Worm (Caenorhabditis elegans) whole organism, late embryonic: ENCODE data around the gene ccch-1.

Experiments used
- C08G9.2 ChIP-seq: sonication (generic microtip); optimal IDR thresholded peaks from 2 replicates; lab custom pipeline; 2016; ENCODE audit warnings: mild to moderate bottlenecking, missing genetic modification characterization, moderate library complexity, missing compliant biosample characterization
- C38D4.7 ChIP-seq: fragments of 200-800 bp; sonication (Bioruptor generic); optimal IDR thresholded peaks from 2 replicates; lab custom pipeline; 2018; ENCODE audit warnings: mild to moderate bottlenecking, missing genetic modification characterization, moderate library complexity, missing compliant biosample characterization
- ceh-14 ChIP-seq: sonication (generic microtip); optimal IDR thresholded peaks from 2 replicates; lab custom pipeline; 2016; ENCODE audit warnings: missing genotype, missing genetic modification characterization, missing compliant biosample characterization
- ceh-18 ChIP-seq: sonication (generic microtip); optimal IDR thresholded peaks from 2 replicates; lab custom pipeline; 2016; ENCODE audit warnings: missing genetic modification characterization, missing compliant biosample characterization
- ceh-19 ChIP-seq: fragments of 200-800 bp; sonication (Bioruptor generic); optimal IDR thresholded peaks from 2 replicates; lab custom pipeline; 2018; ENCODE audit warnings: mild to moderate bottlenecking, missing genetic modification characterization, missing compliant biosample characterization
- ceh-30 ChIP-seq: fragments of 150-350 bp; optimal IDR thresholded peaks from 2 replicates; lab custom pipeline; 2014; ENCODE audit warnings: missing biosample characterization, missing genetic modification characterization
- ceh-34 ChIP-seq: sonication (generic microtip); optimal IDR thresholded peaks from 2 replicates; lab custom pipeline; 2016; ENCODE audit warnings: mild to moderate bottlenecking, missing genetic modification characterization, missing compliant biosample characterization
- ceh-45 ChIP-seq: fragments of 200-800 bp; sonication (Bioruptor generic); IDR thresholded peaks from 2 replicates; pipeline ENCODE4 v1.3.6; 2022; ENCODE audit warnings: missing genetic modification reagents, missing genetic modification characterization, missing compliant biosample characterization
- ceh-48 ChIP-seq: sonication (generic microtip); optimal IDR thresholded peaks from 2 replicates; lab custom pipeline; 2016; ENCODE audit warnings: missing genetic modification characterization, inconsistent platforms, missing compliant biosample characterization
- che-1 ChIP-seq: sonication (generic microtip); optimal IDR thresholded peaks from 2 replicates; lab custom pipeline; 2016; ENCODE audit warnings: mild to moderate bottlenecking, missing genetic modification characterization, missing compliant biosample characterization
- dmd-4 ChIP-seq: sonication (generic microtip); optimal IDR thresholded peaks from 2 replicates; lab custom pipeline; 2016; ENCODE audit warnings: borderline replicate concordance, missing genetic modification characterization, missing compliant biosample characterization
- dve-1 ChIP-seq: sonication (generic microtip); optimal IDR thresholded peaks from 2 replicates; lab custom pipeline; 2017; ENCODE audit warnings: antibody characterized with exemption, mild to moderate bottlenecking, missing genetic modification characterization, missing compliant biosample characterization
- elt-4 ChIP-seq: sonication (generic microtip); optimal IDR thresholded peaks from 2 replicates; lab custom pipeline; 2016; ENCODE audit warnings: missing genetic modification characterization, missing compliant biosample characterization
- fax-1 ChIP-seq: sonication (generic microtip); optimal IDR thresholded peaks from 2 replicates; lab custom pipeline; 2016; ENCODE audit warnings: missing genotype, missing genetic modification characterization, missing compliant biosample characterization
- fkh-10 ChIP-seq: fragments of 150-350 bp; optimal IDR thresholded peaks from 2 replicates; lab custom pipeline; 2014; ENCODE audit warnings: missing biosample characterization, missing genetic modification reagents, missing genetic modification characterization
- fkh-6 ChIP-seq: sonication (generic microtip); optimal IDR thresholded peaks from 2 replicates; lab custom pipeline; 2016; ENCODE audit warnings: missing genetic modification characterization, missing compliant biosample characterization
- hlh-13 ChIP-seq: fragments of 200-800 bp; sonication (Bioruptor generic); optimal IDR thresholded peaks from 2 replicates; lab custom pipeline; 2018; ENCODE audit warnings: mild to moderate bottlenecking, missing genetic modification characterization, missing compliant biosample characterization
- hlh-30 ChIP-seq: sonication (generic microtip); optimal IDR thresholded peaks from 2 replicates; lab custom pipeline; 2017; ENCODE audit warnings: antibody characterized with exemption, missing genetic modification characterization, missing compliant biosample characterization; ENCODE audit not compliant: insufficient read depth
- hlh-8 ChIP-seq: sonication (generic microtip); optimal IDR thresholded peaks from 2 replicates; lab custom pipeline; 2016; ENCODE audit warnings: missing genotype, missing genetic modification characterization, missing compliant biosample characterization
- lim-6 ChIP-seq: sonication (generic microtip); optimal IDR thresholded peaks from 2 replicates; lab custom pipeline; 2016; ENCODE audit warnings: missing genetic modification characterization, missing compliant biosample characterization
- nfya-1 ChIP-seq: sonication (generic microtip); optimal IDR thresholded peaks from 2 replicates; lab custom pipeline; 2017; ENCODE audit warnings: missing genetic modification characterization, mild to moderate bottlenecking, missing compliant biosample characterization, antibody characterized with exemption, moderate library complexity
- npax-4 ChIP-seq: sonication (generic microtip); optimal IDR thresholded peaks from 2 replicates; lab custom pipeline; 2016; ENCODE audit warnings: missing genetic modification characterization, missing compliant biosample characterization
- pag-3 ChIP-seq: sonication (generic microtip); optimal IDR thresholded peaks from 2 replicates; lab custom pipeline; 2016; ENCODE audit warnings: missing compliant biosample characterization, missing genetic modification characterization, borderline replicate concordance
- pha-2 ChIP-seq: sonication (generic microtip); optimal IDR thresholded peaks from 2 replicates; lab custom pipeline; 2017; ENCODE audit warnings: mild to moderate bottlenecking, missing genetic modification characterization, missing compliant biosample characterization
- pha-4 ChIP-seq: fragments of 150-350 bp; optimal IDR thresholded peaks from 2 replicates; lab custom pipeline; 2018; ENCODE audit warnings: missing biosample characterization, missing genetic modification reagents, missing genetic modification characterization
- pros-1 ChIP-seq: fragments of 150-350 bp; optimal IDR thresholded peaks from 2 replicates; lab custom pipeline; 2014; ENCODE audit warnings: missing biosample characterization, missing genetic modification reagents, missing genetic modification characterization
- ref-2 ChIP-seq: sonication (generic microtip); optimal IDR thresholded peaks from 2 replicates; lab custom pipeline; 2016; ENCODE audit warnings: missing genetic modification characterization, missing compliant biosample characterization
- rnt-1 ChIP-seq: sonication (generic microtip); optimal IDR thresholded peaks from 2 replicates; lab custom pipeline; 2016; ENCODE audit warnings: missing genetic modification characterization, missing compliant biosample characterization
- sox-2 ChIP-seq: fragments of 200-800 bp; sonication (Bioruptor generic); IDR thresholded peaks from 2 replicates; pipeline ENCODE4 v1.3.6; 2022; ENCODE audit warnings: missing genetic modification reagents, missing genetic modification characterization, missing compliant biosample characterization
- sox-4 ChIP-seq: sonication (generic microtip); optimal IDR thresholded peaks from 2 replicates; lab custom pipeline; 2017; ENCODE audit warnings: mild to moderate bottlenecking, missing genetic modification characterization, inconsistent platforms, missing compliant biosample characterization
- tbx-2 ChIP-seq: sonication (generic microtip); optimal IDR thresholded peaks from 2 replicates; lab custom pipeline; 2016; ENCODE audit warnings: missing genetic modification characterization, missing compliant biosample characterization
- unc-42 ChIP-seq: sonication (generic microtip); optimal IDR thresholded peaks from 2 replicates; lab custom pipeline; 2016; ENCODE audit warnings: missing genotype, missing genetic modification characterization, missing compliant biosample characterization
- zip-5 ChIP-seq: sonication (generic microtip); optimal IDR thresholded peaks from 2 replicates; lab custom pipeline; 2016; ENCODE audit warnings: missing genetic modification characterization, missing compliant biosample characterization

Gene ccch-1

DNA sequence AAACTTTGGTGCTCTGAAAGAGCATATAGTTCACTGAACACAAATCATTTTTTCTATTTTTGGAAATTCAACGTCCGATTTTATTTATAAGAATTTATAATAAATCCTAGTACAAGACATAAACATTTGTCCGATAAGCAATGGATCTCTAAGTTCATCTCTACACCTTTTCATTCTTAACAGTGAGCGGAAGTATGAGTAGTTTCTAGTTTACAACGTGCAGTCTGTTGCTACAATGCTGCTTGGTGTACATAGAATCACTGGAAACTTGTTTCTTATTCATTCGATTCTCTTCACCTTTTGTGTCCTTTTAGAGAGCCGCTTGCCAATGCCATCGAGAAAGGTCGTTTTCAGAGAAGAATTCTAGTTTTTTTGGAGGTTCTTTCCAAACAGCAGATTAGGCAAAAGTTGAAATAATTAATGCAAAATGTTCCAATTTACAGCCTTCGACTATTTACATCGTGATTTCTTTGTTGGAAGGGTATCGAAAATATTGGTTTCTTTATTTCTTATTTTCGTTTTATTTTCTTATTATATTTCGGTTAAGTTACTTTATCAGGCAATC, 622 bp upstream of the ccch-1 start:
- TF ChIP-seq pha-2: no peak
- TF ChIP-seq pha-4 (tag; lab: Kevin White, UChicago): no peak
- TF ChIP-seq pag-3 (tag; lab: Kevin White, UChicago): no peak

DNA sequence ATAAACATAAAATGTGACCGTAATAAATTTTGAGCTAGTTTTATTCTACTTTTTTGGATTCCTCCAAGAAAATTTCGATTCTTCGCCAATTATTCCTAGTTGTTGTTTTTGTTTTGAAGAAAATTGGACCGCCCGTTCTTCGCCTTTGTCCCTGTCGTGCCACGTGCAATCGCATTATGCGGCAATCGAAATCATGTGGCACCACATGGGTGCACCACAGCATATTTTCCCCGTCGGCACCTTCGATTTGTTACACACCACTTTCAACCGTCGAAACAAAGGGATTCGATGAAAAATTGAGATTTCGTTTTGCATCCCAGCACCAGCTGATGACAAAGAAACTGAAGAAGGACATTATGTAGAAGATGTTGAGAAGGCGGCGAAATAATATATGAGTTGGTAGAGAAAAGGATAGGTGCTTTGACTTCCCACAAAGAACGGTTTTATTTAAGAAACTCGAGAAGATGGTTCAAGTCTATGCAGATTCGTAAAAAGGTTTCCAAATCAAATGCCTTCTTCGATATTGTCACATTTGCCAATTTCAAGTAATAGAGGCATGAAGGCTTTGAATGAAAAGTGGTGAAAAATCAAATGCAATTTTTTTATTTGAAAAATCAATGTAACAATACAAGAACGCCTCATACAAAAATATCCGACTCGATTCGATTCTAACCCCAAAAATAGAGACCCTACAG, 1.1 kb downstream of the ccch-1 start:
- TF ChIP-seq ref-2: peak; percentile 14
- TF ChIP-seq elt-4 (tag; lab: Kevin White, UChicago): no peak
- no peak for TF ChIP-seq nfya-1 (tag; lab: Kevin White, UChicago)
- TF ChIP-seq npax-4 (tag; lab: Kevin White, UChicago): no peak
- TF ChIP-seq pros-1 (tag; lab: Kevin White, UChicago): no peak
- TF ChIP-seq hlh-30: peak; percentile 63
- TF ChIP-seq zip-5: no peak
- TF ChIP-seq hlh-8: peak; percentile 71
- no peak for TF ChIP-seq fax-1
- no peak for TF ChIP-seq sox-2 (GFP tag; lab: Robert Waterston, UW)
- no peak for TF ChIP-seq dmd-4 (tag; lab: Kevin White, UChicago)
- no peak for TF ChIP-seq ceh-30 (tag; lab: Kevin White, UChicago)
- no peak for TF ChIP-seq C08G9.2 (tag; lab: Kevin White, UChicago)
- TF ChIP-seq ceh-14 (tag; lab: Kevin White, UChicago): no peak
- TF ChIP-seq C38D4.7: no peak
- no peak for TF ChIP-seq pag-3 (tag; lab: Kevin White, UChicago)
- no peak for TF ChIP-seq hlh-13 (GFP tag; lab: Kevin White, UChicago)
- no peak for TF ChIP-seq ceh-19

DNA sequence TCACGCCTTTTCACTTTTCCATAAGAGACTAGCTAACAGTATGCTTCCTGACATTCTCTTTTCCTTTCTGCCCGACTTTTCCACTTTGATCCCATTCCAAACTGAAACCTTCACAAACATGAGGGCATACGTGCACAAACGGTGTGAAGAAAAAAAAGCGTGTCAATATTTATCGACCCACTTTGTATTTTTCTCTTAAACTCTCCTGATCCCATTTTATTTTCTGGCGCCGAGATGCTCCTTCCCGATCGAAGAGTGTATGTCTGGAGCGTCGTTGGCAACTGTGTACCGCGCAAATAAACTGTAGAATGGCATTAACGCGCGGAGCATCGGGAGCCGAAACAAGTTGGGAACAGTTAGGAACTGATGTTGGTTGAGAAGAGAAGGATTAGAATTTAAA, 1.9 kb downstream of the ccch-1 start:
- TF ChIP-seq ceh-18 (tag; lab: Kevin White, UChicago) (peak; percentile 6), unc-42 (no peak)

DNA sequence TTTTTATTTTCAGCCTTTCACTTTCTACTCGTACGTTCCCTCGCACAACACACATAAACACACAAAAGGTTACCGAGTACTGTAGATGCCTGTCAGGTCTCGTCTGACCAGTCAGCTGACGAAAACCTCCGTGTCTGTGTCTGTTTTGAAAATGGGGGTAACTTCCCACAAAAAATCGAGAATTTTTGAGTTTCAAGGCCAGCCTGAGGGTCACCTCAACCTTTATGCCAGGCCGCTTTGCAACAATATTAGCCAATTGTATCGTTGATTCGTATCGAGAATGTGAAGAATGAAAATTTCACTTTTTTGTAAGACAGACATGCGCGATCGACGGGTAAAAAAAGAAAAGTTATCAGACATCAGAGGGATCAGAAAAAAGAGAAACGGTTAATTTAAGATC, 3.5 kb downstream of the ccch-1 start:
- no peak for TF ChIP-seq tbx-2 (tag; lab: Kevin White, UChicago)
- no peak for TF ChIP-seq che-1
- TF ChIP-seq npax-4 (tag; lab: Kevin White, UChicago): no peak
- TF ChIP-seq ceh-45 (GFP tag; lab: Robert Waterston, UW): no peak
- TF ChIP-seq ceh-48 (tag; lab: Kevin White, UChicago): no peak
- no peak for TF ChIP-seq C38D4.7
- TF ChIP-seq sox-4 (tag; lab: Kevin White, UChicago): no peak
- TF ChIP-seq pha-4 (tag; lab: Kevin White, UChicago): no peak
- no peak for TF ChIP-seq sox-2 (GFP tag; lab: Robert Waterston, UW)
- TF ChIP-seq hlh-8: no peak
- TF ChIP-seq rnt-1 (tag; lab: Kevin White, UChicago): no peak
- no peak for TF ChIP-seq ceh-34 (tag; lab: Kevin White, UChicago)
- TF ChIP-seq fkh-10 (GFP tag; lab: Kevin White, UChicago): no peak
- TF ChIP-seq fkh-6 (tag; lab: Kevin White, UChicago): no peak
- TF ChIP-seq lim-6: no peak
- TF ChIP-seq elt-4 (tag; lab: Kevin White, UChicago): no peak
- no peak for TF ChIP-seq dve-1 (tag; lab: Kevin White, UChicago)
